Fruit fly (Drosophila melanogaster): ENCODE results near the gene CG8003.
A peak's percentile ranks its signal among the peaks of the same experiment; 100 is the strongest.

CG8003 gene

DNA sequence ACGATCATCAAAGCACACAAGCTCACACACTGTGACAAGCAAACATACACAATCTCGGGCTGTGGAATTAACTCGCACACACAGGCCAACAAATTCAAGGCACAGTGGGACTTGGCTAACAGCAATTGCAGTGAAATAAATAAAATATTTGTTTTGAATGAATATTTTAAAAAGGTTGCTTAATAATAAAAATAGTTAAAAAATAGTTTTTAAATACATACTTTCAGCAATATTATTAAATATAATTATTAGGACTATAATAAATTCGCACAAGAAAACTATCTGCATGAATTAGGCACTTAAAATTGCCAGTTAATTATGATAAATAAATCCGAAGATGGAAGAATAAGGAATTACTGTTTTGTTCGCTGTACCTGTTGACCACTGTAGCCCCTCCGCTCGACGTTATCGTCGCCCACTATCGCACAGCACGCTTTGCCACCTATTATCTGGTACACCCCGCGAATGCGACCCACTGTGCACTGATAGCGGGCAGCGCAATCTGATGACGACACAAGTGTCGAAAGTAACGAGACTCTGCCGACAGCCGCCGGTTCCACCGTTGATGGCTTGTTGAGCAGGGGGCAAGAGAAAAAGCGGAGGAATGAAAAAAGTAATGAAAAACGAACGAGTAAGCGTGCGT, 21.6 kb downstream of the CG8003 start (continued):
- peak; percentile 79 for TF ChIP-seq CG7987 (GFP tag; optimal IDR thresholded peaks at IDR 0.05)
- TF ChIP-seq wdn (GFP tag; IDR thresholded peaks at IDR 0.05) = peak; percentile 91
- TF ChIP-seq CG4617 (GFP tag; optimal IDR thresholded peaks at IDR 0.05; ENCODE audit: borderline replicate concordance) = peak; percentile 91
- TF ChIP-seq CG17361 (GFP tag; IDR thresholded peaks at IDR 0.05) = peak; percentile 99
- no peak for TF ChIP-seq Opbp (GFP tag; IDR thresholded peaks at IDR 0.05; ENCODE audit: partially characterized antibody)
- peak; percentile 88 for TF ChIP-seq CG13123 (GFP tag; optimal IDR thresholded peaks at IDR 0.05)
- peak; percentile 97 for TF ChIP-seq croc (GFP tag; conservative IDR thresholded peaks at IDR 0.05)
- peak; percentile 90 for TF ChIP-seq CG3065 (GFP tag; optimal IDR thresholded peaks at IDR 0.05)
- TF ChIP-seq Taf1 (GFP tag; IDR thresholded peaks at IDR 0.05) = peak; percentile 92
- peak; percentile 86 for TF ChIP-seq CG10959 (GFP tag; IDR thresholded peaks at IDR 0.05)
- TF ChIP-seq CG14965 (GFP tag; optimal IDR thresholded peaks at IDR 0.05; ENCODE audit: borderline replicate concordance) = no peak
- peak; percentile 95 for TF ChIP-seq nerfin-1 (tag; optimal IDR thresholded peaks at IDR 0.05)
- peak; percentile 89 for TF ChIP-seq Nf-YB (GFP tag; optimal IDR thresholded peaks at IDR 0.05)
- TF ChIP-seq disco-r (GFP tag; optimal IDR thresholded peaks at IDR 0.05) = peak; percentile 80
- peak; percentile 92 for TF ChIP-seq trem (tag; optimal IDR thresholded peaks at IDR 0.05)
- peak; percentile 15 for TF ChIP-seq pzg (GFP tag; optimal IDR thresholded peaks at IDR 0.05)
- TF ChIP-seq CG14050 (GFP tag; IDR thresholded peaks at IDR 0.05) = peak; percentile 93
- peak; percentile 91 for TF ChIP-seq CG6654 (GFP tag; optimal IDR thresholded peaks at IDR 0.05)
- TF ChIP-seq CG7839 (tag; optimal IDR thresholded peaks at IDR 0.05) = peak; percentile 99
- peak; percentile 96 to 97 for TF ChIP-seq bsh (GFP tag; optimal IDR thresholded peaks at IDR 0.05)
- peak; percentile 95 for TF ChIP-seq Ada2b (GFP tag; IDR thresholded peaks at IDR 0.05)
- TF ChIP-seq CG3847 (GFP tag; IDR thresholded peaks at IDR 0.05) = peak; percentile 98
- peak; percentile 80 for TF ChIP-seq CG11696 (GFP tag; IDR thresholded peaks at IDR 0.05)
- peak; percentile 87 for TF ChIP-seq chinmo (GFP tag; IDR thresholded peaks at IDR 0.05; ENCODE audit: partially characterized antibody)
- TF ChIP-seq CG2129 (GFP tag; IDR thresholded peaks at IDR 0.05; ENCODE audit: partially characterized antibody) = no peak
- peak; percentile 83 for TF ChIP-seq HLHmδ (GFP tag; optimal IDR thresholded peaks at IDR 0.05)
- peak; percentile 84 for TF ChIP-seq MTF-1 (GFP tag; optimal IDR thresholded peaks at IDR 0.05; ENCODE audit: borderline replicate concordance)
- TF ChIP-seq ssp (GFP tag; IDR thresholded peaks at IDR 0.05) = peak; percentile 90
- TF ChIP-seq ranshi (GFP tag; IDR thresholded peaks at IDR 0.05) = peak; percentile 96
- TF ChIP-seq Nf-YC (tag; optimal IDR thresholded peaks at IDR 0.05) = peak; percentile 93
- peak; percentile 99 for TF ChIP-seq Asciz (GFP tag; optimal IDR thresholded peaks at IDR 0.05)
- peak; percentile 99 for TF ChIP-seq gem (tag; optimal IDR thresholded peaks at IDR 0.05)
- peak; percentile 99 for TF ChIP-seq dmrt99B (tag; optimal IDR thresholded peaks at IDR 0.05)
- peak; percentile 99 for TF ChIP-seq CG31441 (GFP tag; IDR thresholded peaks at IDR 0.05)
- peak; percentile 80 for TF ChIP-seq Camta (GFP tag; optimal IDR thresholded peaks at IDR 0.05)
- peak; percentile 95 for TF ChIP-seq CG9932 (GFP tag; IDR thresholded peaks at IDR 0.05)
- peak; percentile 95 for TF ChIP-seq CG10267 (tag; optimal IDR thresholded peaks at IDR 0.05)
- peak; percentile 14; the same call in 1 of the 2 replicates for TF ChIP-seq bbx (GFP tag; IDR thresholded peaks at IDR 0.05; ENCODE audit: partially characterized antibody)
- peak; percentile 81 for TF ChIP-seq Antp (GFP tag; optimal IDR thresholded peaks at IDR 0.05)
- TF ChIP-seq NC2α (GFP tag; optimal IDR thresholded peaks at IDR 0.05) = no peak
- TF ChIP-seq CG18599 (GFP tag; optimal IDR thresholded peaks at IDR 0.05) = peak; percentile 99
- TF ChIP-seq GATAe (GFP tag; conservative IDR thresholded peaks at IDR 0.05) = peak; percentile 96
- peak; percentile 97 for TF ChIP-seq CG15601 (tag; optimal IDR thresholded peaks at IDR 0.05)
- TF ChIP-seq CG10209 (GFP tag; optimal IDR thresholded peaks at IDR 0.05) = peak; percentile 99
- peak; percentile 90 for TF ChIP-seq Ravus (GFP tag; IDR thresholded peaks at IDR 0.05)
- TF ChIP-seq Aef1 (GFP tag; IDR thresholded peaks at IDR 0.05) = peak; percentile 96
- peak; percentile 99 for TF ChIP-seq Ptx1 (GFP tag; IDR thresholded peaks at IDR 0.05)
- peak; percentile 97 for TF ChIP-seq HmgZ (tag; optimal IDR thresholded peaks at IDR 0.05)
- peak; percentile 85 for TF ChIP-seq gt (GFP tag; IDR thresholded peaks at IDR 0.05)

All from whole organism, embryonic.